Worm (Caenorhabditis elegans) whole organism, L2 larva: ENCODE data around the gene symk-1.

Experiments
- R02D3.7 ChIP-seq: fragments of 150-350 bp; optimal IDR thresholded peaks from 2 replicates; lab custom pipeline; 2014; ENCODE audit warnings: missing biosample characterization, missing genetic modification characterization
- alr-1 ChIP-seq: fragments of 150-350 bp; optimal IDR thresholded peaks from 2 replicates; lab custom pipeline; 2014; ENCODE audit warnings: missing biosample characterization, missing genetic modification characterization
- ama-1 ChIP-seq: fragments of 150-350 bp; optimal IDR thresholded peaks from 2 replicates; lab custom pipeline; 2018; ENCODE audit warnings: inconsistent platforms
- ceh-16 ChIP-seq: fragments of 150-350 bp; optimal IDR thresholded peaks from 2 replicates; lab custom pipeline; 2014; ENCODE audit warnings: missing biosample characterization, missing genetic modification characterization
- ceh-82 ChIP-seq: fragments of 150-350 bp; optimal IDR thresholded peaks from 2 replicates; lab custom pipeline; 2014; ENCODE audit warnings: missing biosample characterization, missing genetic modification characterization
- mab-5 ChIP-seq: fragments of 150-350 bp; optimal IDR thresholded peaks from 2 replicates; lab custom pipeline; 2014; ENCODE audit warnings: missing biosample characterization, missing genetic modification characterization
- nhr-11 ChIP-seq: fragments of 150-350 bp; optimal IDR thresholded peaks from 2 replicates; lab custom pipeline; 2014; ENCODE audit warnings: missing biosample characterization, missing genetic modification characterization
- nhr-129 ChIP-seq: fragments of 150-350 bp; optimal IDR thresholded peaks from 2 replicates; lab custom pipeline; 2014; ENCODE audit warnings: missing biosample characterization, missing genetic modification characterization
- nhr-25 ChIP-seq: fragments of 150-350 bp; sonication (generic microtip); optimal IDR thresholded peaks from 3 replicates; lab custom pipeline; 2014; ENCODE audit warnings: missing biosample characterization, missing genetic modification characterization
- nhr-77 ChIP-seq: fragments of 150-350 bp; optimal IDR thresholded peaks from 2 replicates; lab custom pipeline; 2014; ENCODE audit warnings: missing biosample characterization, missing genetic modification characterization
- peb-1 ChIP-seq: fragments of 150-350 bp; optimal IDR thresholded peaks from 2 replicates; lab custom pipeline; 2014; ENCODE audit warnings: missing biosample characterization, missing genetic modification characterization
- sma-9 ChIP-seq, 2 experiments: fragments of 150-350 bp in 1 of 2; sonication (generic microtip) in 1 of 2; optimal IDR thresholded peaks; 2 replicates each; lab custom pipeline; 2014 to 2016; ENCODE audit warnings: missing genetic modification characterization in 2 of 2, mild to moderate bottlenecking in 1 of 2, missing biosample characterization in 1 of 2, missing compliant biosample characterization in 1 of 2, missing genetic modification reagents in 1 of 2, moderate library complexity in 1 of 2
- unc-55 ChIP-seq: fragments of 150-350 bp; sonication (generic microtip); optimal IDR thresholded peaks from 3 replicates; lab custom pipeline; 2014; ENCODE audit warnings: missing biosample characterization, missing genetic modification reagents, missing genetic modification characterization

The symk-1 gene

DNA sequence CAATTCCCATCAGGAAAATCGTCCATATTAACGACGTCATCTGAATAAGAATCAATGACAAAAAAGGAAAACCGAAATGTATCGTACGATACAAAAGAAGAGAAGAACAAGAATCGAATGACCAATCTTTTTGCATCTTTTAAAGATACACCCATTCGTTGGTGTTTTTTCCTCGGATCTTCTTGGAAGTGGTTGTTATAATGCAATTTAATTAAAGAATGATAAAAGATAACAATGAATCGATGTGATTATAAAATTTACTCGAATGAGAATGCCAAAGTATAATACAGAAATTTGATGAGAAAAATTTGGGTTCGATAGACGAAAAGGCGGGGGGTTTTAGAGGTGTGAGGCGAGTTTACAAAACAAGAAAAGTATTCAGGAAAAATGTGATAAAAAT is 58.9 kb downstream of the symk-1 start, which contains the start of gene F41E6.12:
Gene F41E6.12 (minus strand): TSS at position 101 of the 400 bp plus-strand sequence.
- TF ChIP-seq nhr-129 (tag; lab: Kevin White, UChicago) (no peak), ceh-82 (tag; lab: Kevin White, UChicago) (no peak), mab-5 (tag; lab: Kevin White, UChicago) (no peak), sma-9 (GFP tag; optimal IDR thresholded peaks at IDR 0.05; lab: Kevin White, UChicago) (no peak), sma-9 (tag; optimal IDR thresholded peaks at IDR 0.05; lab: Kevin White, UChicago) (no peak), nhr-25 (no peak), ama-1 (no peak), unc-55 (GFP tag; lab: Kevin White, UChicago) (no peak), alr-1 (tag; lab: Kevin White, UChicago) (no peak), nhr-77 (tag; lab: Kevin White, UChicago) (no peak), nhr-11 (no peak), ceh-16 (tag; lab: Kevin White, UChicago) (no peak), R02D3.7 (tag; lab: Kevin White, UChicago) (no peak), peb-1 (tag; lab: Kevin White, UChicago) (no peak)
